Fruit fly (Drosophila melanogaster) whole organism, embryonic: ENCODE data around the gene CG3091.
A peak's percentile ranks its signal among the peaks of the same experiment; 100 is the strongest.

Source experiments
- Abd-B ChIP-seq: fragments of 200-800 bp; sonication (Bioruptor generic); optimal IDR thresholded peaks from 2 replicates; lab custom pipeline; 2018; ENCODE audit warnings: missing biosample characterization, mild to moderate bottlenecking, missing genetic modification characterization, moderate library complexity
- Antp ChIP-seq: fragments of 200-800 bp; sonication (Bioruptor generic); optimal IDR thresholded peaks from 3 replicates; lab custom pipeline; 2016; ENCODE audit warnings: missing biosample characterization, missing genetic modification characterization
- C15 ChIP-seq: fragments of 200-800 bp; sonication (Bioruptor generic); IDR thresholded peaks from 3 replicates; pipeline ENCODE4 v1.3.6; 2022; ENCODE audit warnings: missing biosample characterization, missing genetic modification characterization
- CG10209 ChIP-seq: fragments of 200-800 bp; sonication (Bioruptor generic); optimal IDR thresholded peaks from 3 replicates; lab custom pipeline; 2017; ENCODE audit warnings: missing biosample characterization, mild to moderate bottlenecking, missing genetic modification characterization, missing genetic modification reagents
- CG1024 ChIP-seq: fragments of 200-800 bp; sonication (Bioruptor generic); IDR thresholded peaks from 2 replicates; pipeline ENCODE4 v1.3.6; 2022; ENCODE audit warnings: missing biosample characterization, missing genetic modification characterization
- CG10462 ChIP-seq: fragments of 200-800 bp; sonication (Bioruptor generic); optimal IDR thresholded peaks from 2 replicates; lab custom pipeline; 2016; ENCODE audit warnings: missing biosample characterization, missing genetic modification characterization
- CG10543 ChIP-seq: fragments of 200-800 bp; sonication (Bioruptor generic); optimal IDR thresholded peaks from 3 replicates; lab custom pipeline; 2017; ENCODE audit warnings: missing biosample characterization, mild to moderate bottlenecking, missing genetic modification characterization, moderate library complexity
- CG11456 ChIP-seq: fragments of 200-800 bp; sonication (Bioruptor generic); IDR thresholded peaks from 3 replicates; pipeline ENCODE4 v1.3.6; 2022; ENCODE audit warnings: missing biosample characterization, missing genetic modification characterization
- CG11504 ChIP-seq: fragments of 200-800 bp; sonication (Bioruptor generic); optimal IDR thresholded peaks from 3 replicates; lab custom pipeline; 2019; ENCODE audit warnings: missing biosample characterization, mild to moderate bottlenecking, missing genetic modification characterization, moderate library complexity
- CG12744 ChIP-seq: fragments of 200-800 bp; sonication (Bioruptor generic); optimal IDR thresholded peaks from 2 replicates; lab custom pipeline; 2016; ENCODE audit warnings: missing biosample characterization, missing genetic modification characterization
- CG12769 ChIP-seq: fragments of 200-800 bp; sonication (Bioruptor generic); optimal IDR thresholded peaks from 2 replicates; lab custom pipeline; 2019; ENCODE audit warnings: missing biosample characterization, mild to moderate bottlenecking, missing genetic modification characterization, moderate library complexity
- CG14441 ChIP-seq: fragments of 200-800 bp; sonication (Bioruptor generic); IDR thresholded peaks from 2 replicates; pipeline ENCODE4 v1.3.6; 2022; ENCODE audit warnings: missing biosample characterization, missing genetic modification characterization
- CG1529 ChIP-seq: fragments of 200-800 bp; sonication (Bioruptor generic); optimal IDR thresholded peaks from 3 replicates; lab custom pipeline; 2018; ENCODE audit warnings: missing biosample characterization, missing genetic modification characterization
- CG16815 ChIP-seq: fragments of 200-800 bp; sonication (Bioruptor generic); optimal IDR thresholded peaks from 3 replicates; lab custom pipeline; 2017; ENCODE audit warnings: missing biosample characterization, mild to moderate bottlenecking, missing genetic modification characterization
- CG17385 ChIP-seq: fragments of 200-800 bp; sonication (Bioruptor generic); optimal IDR thresholded peaks from 3 replicates; lab custom pipeline; 2018; ENCODE audit warnings: missing biosample characterization, mild to moderate bottlenecking, missing genetic modification characterization
- CG2129 ChIP-seq: fragments of 200-800 bp; sonication (Bioruptor generic); IDR thresholded peaks from 2 replicates; pipeline ENCODE4 v1.3.6; 2022; ENCODE audit warnings: missing biosample characterization, missing genetic modification characterization; ENCODE audit not compliant: partially characterized antibody
- CG31441 ChIP-seq: fragments of 200-800 bp; sonication (Bioruptor generic); IDR thresholded peaks from 2 replicates; pipeline ENCODE4 v1.3.6; 2022; ENCODE audit warnings: missing biosample characterization, missing genetic modification characterization
- CG34224 ChIP-seq: fragments of 200-800 bp; sonication (Bioruptor generic); IDR thresholded peaks from 3 replicates; pipeline ENCODE4 v1.3.6; 2022; ENCODE audit warnings: missing biosample characterization, missing genetic modification characterization; ENCODE audit not compliant: partially characterized antibody
- CG34422 ChIP-seq: fragments of 200-800 bp; sonication (Bioruptor generic); IDR thresholded peaks from 3 replicates; pipeline ENCODE4 v1.3.6; 2022; ENCODE audit warnings: missing biosample characterization, missing genetic modification characterization
- CG3995 ChIP-seq: fragments of 200-800 bp; sonication (Bioruptor generic); optimal IDR thresholded peaks from 3 replicates; lab custom pipeline; 2016; ENCODE audit warnings: missing biosample characterization, missing genetic modification characterization
- CG42726 ChIP-seq: fragments of 200-800 bp; sonication (Bioruptor generic); IDR thresholded peaks from 2 replicates; pipeline ENCODE4 v1.3.6; 2022; ENCODE audit warnings: missing biosample characterization, missing genetic modification characterization; ENCODE audit not compliant: partially characterized antibody
- CG4360 ChIP-seq: fragments of 200-800 bp; sonication (Bioruptor generic); IDR thresholded peaks from 2 replicates; pipeline ENCODE4 v1.3.6; 2022; ENCODE audit warnings: missing biosample characterization, missing genetic modification characterization
- CG6175 ChIP-seq: fragments of 200-800 bp; sonication (Bioruptor generic); IDR thresholded peaks from 3 replicates; pipeline ENCODE4 v1.3.6; 2022; ENCODE audit warnings: missing biosample characterization, missing genetic modification characterization
- CG6689 ChIP-seq: fragments of 200-800 bp; sonication (Bioruptor generic); IDR thresholded peaks from 2 replicates; pipeline ENCODE4 v1.3.6; 2022; ENCODE audit warnings: missing biosample characterization, missing genetic modification characterization
- CG7556 ChIP-seq: fragments of 200-800 bp; sonication (Bioruptor generic); optimal IDR thresholded peaks from 2 replicates; lab custom pipeline; 2017; ENCODE audit warnings: missing biosample characterization, mild to moderate bottlenecking, missing genetic modification characterization
- CG7963 ChIP-seq: fragments of 200-800 bp; sonication (Bioruptor generic); IDR thresholded peaks from 3 replicates; pipeline ENCODE4 v1.3.6; 2022; ENCODE audit warnings: missing biosample characterization, missing genetic modification characterization; ENCODE audit not compliant: partially characterized antibody
- CG9797 ChIP-seq: fragments of 200-800 bp; sonication (Bioruptor generic); optimal IDR thresholded peaks from 3 replicates; lab custom pipeline; 2018; ENCODE audit warnings: missing biosample characterization, mild to moderate bottlenecking, missing genetic modification characterization
- CG9876 ChIP-seq: fragments of 200-800 bp; sonication (Bioruptor generic); optimal IDR thresholded peaks from 2 replicates; lab custom pipeline; 2016; ENCODE audit warnings: missing biosample characterization, missing genetic modification characterization
- CTCF ChIP-seq: fragments of 200-800 bp; sonication (Bioruptor generic); optimal IDR thresholded peaks from 2 replicates; lab custom pipeline; 2017; ENCODE audit warnings: missing biosample characterization, mild to moderate bottlenecking, missing genetic modification characterization, moderate library complexity
- Deaf1 ChIP-seq: fragments of 200-800 bp; optimal IDR thresholded peaks from 3 replicates; lab custom pipeline; 2019; ENCODE audit warnings: missing biosample characterization, mild to moderate bottlenecking, missing genetic modification characterization, moderate library complexity
- Fer1 ChIP-seq: fragments of 200-800 bp; sonication (Bioruptor generic); optimal IDR thresholded peaks from 2 replicates; lab custom pipeline; 2017; ENCODE audit warnings: missing biosample characterization, mild to moderate bottlenecking, missing genetic modification characterization
- GATAe ChIP-seq: fragments of 200-800 bp; sonication (Bioruptor generic); conservative IDR thresholded peaks from 2 replicates; pipeline ENCODE4 v1.3.6; 2022; ENCODE audit warnings: missing biosample characterization, missing genetic modification characterization
- NK7.1 ChIP-seq: fragments of 200-800 bp; sonication (Bioruptor generic); optimal IDR thresholded peaks from 3 replicates; lab custom pipeline; 2016; ENCODE audit warnings: missing biosample characterization, missing genetic modification characterization
- Oaz ChIP-seq: fragments of 200-800 bp; sonication (Bioruptor generic); IDR thresholded peaks from 2 replicates; pipeline ENCODE4 v1.3.6; 2022; ENCODE audit warnings: missing biosample characterization, missing genetic modification characterization
- Sin3A ChIP-seq: fragments of >200 bp; optimal IDR thresholded peaks from 2 replicates; lab custom pipeline; 2018
- Usf ChIP-seq: fragments of 200-800 bp; sonication (Bioruptor generic); optimal IDR thresholded peaks from 2 replicates; lab custom pipeline; 2017; ENCODE audit warnings: missing genotype, missing biosample characterization, missing genetic modification characterization
- abd-A ChIP-seq: fragments of 200-800 bp; sonication (Bioruptor generic); optimal IDR thresholded peaks from 3 replicates; lab custom pipeline; 2019; ENCODE audit warnings: missing biosample characterization, mild to moderate bottlenecking, missing genetic modification characterization, moderate library complexity
- bab2 ChIP-seq: fragments of 200-800 bp; sonication (Bioruptor generic); optimal IDR thresholded peaks from 2 replicates; lab custom pipeline; 2016; ENCODE audit warnings: missing biosample characterization, missing genetic modification characterization
- btn ChIP-seq: fragments of 200-800 bp; sonication (Bioruptor generic); optimal IDR thresholded peaks from 2 replicates; lab custom pipeline; 2016; ENCODE audit warnings: missing biosample characterization, missing genetic modification characterization
- cato ChIP-seq: fragments of 200-800 bp; sonication (Bioruptor generic); optimal IDR thresholded peaks from 2 replicates; lab custom pipeline; 2016; ENCODE audit warnings: missing biosample characterization, missing genetic modification characterization, borderline replicate concordance
- chn ChIP-seq: fragments of 200-800 bp; sonication (Bioruptor generic); optimal IDR thresholded peaks from 2 replicates; lab custom pipeline; 2016; ENCODE audit warnings: missing biosample characterization, missing genetic modification characterization
- ems ChIP-seq: fragments of 200-800 bp; sonication (Bioruptor generic); optimal IDR thresholded peaks from 3 replicates; lab custom pipeline; 2016; ENCODE audit warnings: missing biosample characterization, missing genetic modification characterization
- eyg ChIP-seq: fragments of 200-800 bp; sonication (Bioruptor generic); optimal IDR thresholded peaks from 3 replicates; lab custom pipeline; 2016; ENCODE audit warnings: missing biosample characterization, missing genetic modification characterization
- gce ChIP-seq: fragments of 200-800 bp; sonication (Bioruptor generic); IDR thresholded peaks from 3 replicates; pipeline ENCODE4 v1.3.6; 2022; ENCODE audit warnings: missing biosample characterization, missing genetic modification characterization
- grn ChIP-seq: fragments of 200-800 bp; sonication (Bioruptor generic); optimal IDR thresholded peaks from 3 replicates; lab custom pipeline; 2017; ENCODE audit warnings: missing biosample characterization, missing genetic modification characterization
- gt ChIP-seq: fragments of 200-800 bp; sonication (Bioruptor generic); IDR thresholded peaks from 2 replicates; pipeline ENCODE4 v1.3.6; 2022; ENCODE audit warnings: missing biosample characterization, missing genetic modification characterization
- hbn ChIP-seq: fragments of 200-800 bp; sonication (Bioruptor generic); IDR thresholded peaks from 2 replicates; pipeline ENCODE4 v1.3.6; 2022; ENCODE audit warnings: missing biosample characterization, missing genetic modification characterization; ENCODE audit not compliant: partially characterized antibody
- inv ChIP-seq: fragments of 200-800 bp; sonication (Bioruptor generic); IDR thresholded peaks from 2 replicates; pipeline ENCODE4 v1.3.6; 2022; ENCODE audit warnings: missing biosample characterization, missing genetic modification characterization; ENCODE audit not compliant: partially characterized antibody
- jigr1 ChIP-seq: fragments of 200-800 bp; sonication (Bioruptor generic); IDR thresholded peaks from 3 replicates; pipeline ENCODE4 v1.3.6; 2022; ENCODE audit warnings: missing biosample characterization, missing genetic modification characterization
- knrl ChIP-seq: fragments of 200-800 bp; sonication (Bioruptor generic); IDR thresholded peaks from 3 replicates; pipeline ENCODE4 v1.3.6; 2022; ENCODE audit warnings: missing biosample characterization, missing genetic modification characterization; ENCODE audit not compliant: partially characterized antibody
- pros ChIP-seq: fragments of 200-800 bp; sonication (Bioruptor generic); optimal IDR thresholded peaks from 3 replicates; lab custom pipeline; 2019; ENCODE audit warnings: missing biosample characterization, mild to moderate bottlenecking, missing genetic modification characterization, moderate library complexity
- usp ChIP-seq: fragments of >200 bp; optimal IDR thresholded peaks from 2 replicates; lab custom pipeline; 2017; ENCODE audit warnings: missing biosample characterization, missing genetic modification characterization
- yki ChIP-seq: fragments of >200 bp; optimal IDR thresholded peaks from 3 replicates; lab custom pipeline; 2018

The CG3091 gene

DNA sequence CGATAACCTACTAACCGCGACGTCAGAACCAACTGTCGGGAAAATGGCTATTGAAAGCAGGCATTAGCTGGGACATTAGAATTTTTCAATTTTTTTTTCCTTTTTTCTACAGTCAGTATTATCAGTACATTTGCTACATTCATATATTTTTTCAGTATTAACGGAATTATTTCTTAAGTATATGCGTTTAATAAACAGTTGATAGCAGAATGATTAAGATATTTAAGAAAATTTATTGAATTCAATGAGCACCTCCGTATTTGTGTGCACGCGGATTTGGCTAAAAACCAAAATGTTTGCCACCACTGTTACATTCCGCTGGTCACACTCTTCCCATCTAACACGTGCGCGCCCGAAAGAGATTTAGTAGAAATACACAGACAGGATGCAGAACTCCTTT, 8.5 kb upstream of the CG3091 start, which contains the start of the genes temp and CG3071 (continued):
- TF ChIP-seq knrl (GFP tag; lab: Robert Waterston, UW) = peak; percentile 30; the same call in 1 of the 3 replicates
- TF ChIP-seq gce (GFP tag; lab: Robert Waterston, UW) = no peak
- no peak for TF ChIP-seq gt (GFP tag; lab: Robert Waterston, UW)
- 0 out of 3 replicates have a peak, but pooled peaks have one; percentile 24 for TF ChIP-seq CG34422 (GFP tag; lab: Robert Waterston, UW)
- peak; percentile 76 for TF ChIP-seq CG9797 (GFP tag; lab: Kevin White, UChicago)
- TF ChIP-seq abd-A = no peak
- no peak for TF ChIP-seq NK7.1 (GFP tag; lab: Kevin White, UChicago)
- no peak for TF ChIP-seq CG10462 (GFP tag; lab: Kevin White, UChicago)
- TF ChIP-seq CG3995 (GFP tag; lab: Kevin White, UChicago) = peak; percentile 9
- no peak for TF ChIP-seq usp (GFP tag; lab: Kevin White, UChicago)
- peak; percentile 37 for TF ChIP-seq CG6689 (GFP tag; lab: Robert Waterston, UW)
- TF ChIP-seq eyg (GFP tag; lab: Kevin White, UChicago) = no peak
- no peak for TF ChIP-seq inv
- TF ChIP-seq CG1024 (GFP tag; lab: Robert Waterston, UW) = no peak
- TF ChIP-seq CG10543 (GFP tag; lab: Kevin White, UChicago) = peak; percentile 79
- TF ChIP-seq btn (GFP tag; lab: Kevin White, UChicago) = no peak
- no peak for TF ChIP-seq C15 (GFP tag; lab: Robert Waterston, UW)
- TF ChIP-seq CG14441 (GFP tag; lab: Robert Waterston, UW) = peak; percentile 45; the same call in 1 of the 2 replicates
- TF ChIP-seq chn (GFP tag; lab: Kevin White, UChicago) = peak; percentile 67
- no peak for TF ChIP-seq GATAe (GFP tag; lab: Robert Waterston, UW)
- TF ChIP-seq Fer1 (GFP tag; lab: Kevin White, UChicago) = peak; percentile 63
- TF ChIP-seq Antp (GFP tag; lab: Kevin White, UChicago) = peak; percentile 58
- TF ChIP-seq CG34224 (GFP tag; lab: Robert Waterston, UW) = no peak
- peak; percentile 56 for TF ChIP-seq bab2 (GFP tag; lab: Kevin White, UChicago)
- peak; percentile 65 for TF ChIP-seq CG16815 (GFP tag; lab: Kevin White, UChicago)
- peak; percentile 73 for TF ChIP-seq Abd-B (GFP tag; lab: Kevin White, UChicago)
- TF ChIP-seq ems = peak; percentile 34
- TF ChIP-seq yki = no peak
- TF ChIP-seq CG11504 (tag; lab: Kevin White, UChicago) = no peak
- no peak for TF ChIP-seq CG7963 (GFP tag; lab: Robert Waterston, UW)
- peak; percentile 24 for TF ChIP-seq CG9876 (GFP tag; lab: Kevin White, UChicago)
- no peak for TF ChIP-seq CG4360 (GFP tag; lab: Robert Waterston, UW)
- no peak for TF ChIP-seq hbn (GFP tag; lab: Robert Waterston, UW)
- TF ChIP-seq CG17385 (GFP tag; lab: Kevin White, UChicago) = peak; percentile 44
- TF ChIP-seq Deaf1 (tag; lab: Kevin White, UChicago) = peak; percentile 30
- peak; percentile 4 for TF ChIP-seq CG1529
- TF ChIP-seq CG7556 (GFP tag; lab: Kevin White, UChicago) = peak; percentile 66
- TF ChIP-seq grn (GFP tag; lab: Kevin White, UChicago) = no peak
- TF ChIP-seq CG10209 (GFP tag; lab: Kevin White, UChicago) = peak; percentile 42
- TF ChIP-seq CG2129 = no peak
- TF ChIP-seq CG11456 (GFP tag; lab: Robert Waterston, UW) = 0 out of 3 replicates have a peak, but pooled peaks have one; percentile 49
- peak; percentile 37 for TF ChIP-seq Usf (GFP tag; lab: Kevin White, UChicago)
- TF ChIP-seq CG12744 (GFP tag; lab: Kevin White, UChicago) = peak; percentile 31
- TF ChIP-seq jigr1 (GFP tag; lab: Robert Waterston, UW) = no peak
- TF ChIP-seq CG42726 (GFP tag; lab: Robert Waterston, UW) = no peak
- no peak for TF ChIP-seq CTCF (GFP tag; lab: Kevin White, UChicago)
- TF ChIP-seq CG31441 (GFP tag; lab: Robert Waterston, UW) = no peak; the same call in 1 of the 2 replicates
- TF ChIP-seq cato (GFP tag; lab: Kevin White, UChicago) = no peak
- TF ChIP-seq Sin3A (lab: Kevin White, UChicago) = peak; percentile 89
- no peak for TF ChIP-seq pros (GFP tag; lab: Kevin White, UChicago)
- no peak for TF ChIP-seq Oaz (GFP tag; lab: Robert Waterston, UW)
- TF ChIP-seq CG6175 (GFP tag; lab: Robert Waterston, UW) = no peak
- TF ChIP-seq CG12769 (tag; lab: Kevin White, UChicago) = no peak
